Fruit fly (Drosophila melanogaster) whole organism, wandering third instar larva: ENCODE data around the gene DIP-delta.

Source experiments
- CG9705 ChIP-seq: fragments of 200-800 bp; sonication (Bioruptor generic); optimal IDR thresholded peaks from 2 replicates; lab custom pipeline; 2018; ENCODE audit warnings: missing biosample characterization, mild to moderate bottlenecking, missing genetic modification characterization
- Dfd ChIP-seq: fragments of >200 bp; optimal IDR thresholded peaks from 2 replicates; lab custom pipeline; 2017; ENCODE audit warnings: missing biosample characterization, missing genetic modification characterization
- Dif ChIP-seq: fragments of 200-275, 200-300 bp; sonication (Bioruptor generic); optimal IDR thresholded peaks from 2 replicates; lab custom pipeline; 2018; ENCODE audit warnings: missing biosample characterization, missing genetic modification characterization; ENCODE audit not compliant: partially characterized antibody
- Myc ChIP-seq: fragments of >200 bp; optimal IDR thresholded peaks from 2 replicates; lab custom pipeline; 2017
- Rel ChIP-seq, 2 experiments: fragments of 200-800 bp; sonication (Bioruptor generic) in 1 of 2; optimal IDR thresholded peaks; 2 replicates in 1 of 2; 3 replicates in 1 of 2; lab custom pipeline; 2016 to 2019; ENCODE audit warnings: mild to moderate bottlenecking in 2 of 2, missing biosample characterization in 2 of 2, missing genetic modification characterization in 2 of 2, moderate library complexity in 1 of 2
- Vsx2 ChIP-seq: fragments of 200-300, 225-300 bp; sonication (Bioruptor generic); optimal IDR thresholded peaks from 2 replicates; lab custom pipeline; 2018; ENCODE audit warnings: missing biosample characterization, missing genetic modification characterization; ENCODE audit not compliant: partially characterized antibody

The DIP-delta gene

DNA sequence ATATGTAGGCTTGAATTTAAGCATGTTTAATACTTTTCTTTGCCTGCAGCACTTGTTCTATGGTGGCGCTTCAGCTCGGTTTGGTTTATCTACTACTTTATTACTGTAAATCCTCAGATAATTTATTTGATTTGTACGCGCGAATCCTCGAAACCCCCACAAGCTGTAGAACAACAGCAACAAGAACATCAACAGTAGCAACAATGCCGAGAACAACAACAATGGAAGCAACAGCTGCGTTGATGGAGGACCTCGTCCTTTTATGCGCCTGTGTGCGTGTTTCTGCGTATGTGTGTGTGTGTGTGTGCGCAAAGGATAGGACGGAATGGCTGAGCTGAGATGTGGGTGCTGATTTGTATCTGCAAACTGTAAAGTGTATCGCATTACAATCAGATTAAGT, 23.9 kb downstream of the DIP-delta start:
- TF ChIP-seq Dif (no peak), Dfd (GFP tag; lab: Kevin White, UChicago) (peak; percentile 32)

DNA sequence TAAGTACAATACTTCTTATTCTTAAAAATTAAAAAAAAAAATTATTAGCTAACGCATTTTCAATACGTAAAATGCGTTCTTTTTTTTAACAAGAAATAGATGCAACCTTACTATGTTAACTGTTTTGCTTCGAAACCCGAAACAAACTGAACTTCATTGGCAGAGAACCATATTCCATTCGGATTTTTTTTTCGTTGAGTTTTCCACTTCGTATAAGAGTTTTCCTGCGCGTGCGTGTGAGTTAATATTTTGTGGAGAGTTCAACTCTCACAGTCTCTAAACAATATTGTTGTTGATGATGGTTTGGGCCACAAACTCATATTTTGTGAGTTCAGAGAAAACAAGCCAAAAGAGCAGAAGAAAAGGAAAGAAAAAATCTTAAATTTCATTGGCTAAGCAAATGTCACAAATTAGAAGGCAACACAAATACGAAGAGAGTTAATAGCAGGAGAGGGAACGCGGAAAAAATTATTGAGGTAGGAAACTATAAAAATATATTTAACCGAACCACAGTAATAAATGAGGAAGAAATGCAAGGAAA, 28.7 kb downstream of the DIP-delta start:
- TF ChIP-seq Vsx2 (GFP tag; lab: Kevin White, UChicago) = peak; percentile 16
- no peak for TF ChIP-seq Rel (GFP tag; optimal IDR thresholded peaks at IDR 0.05; lab: Kevin White, UChicago)
- no peak for TF ChIP-seq Rel (tag; optimal IDR thresholded peaks at IDR 0.05; lab: Kevin White, UChicago)

DNA sequence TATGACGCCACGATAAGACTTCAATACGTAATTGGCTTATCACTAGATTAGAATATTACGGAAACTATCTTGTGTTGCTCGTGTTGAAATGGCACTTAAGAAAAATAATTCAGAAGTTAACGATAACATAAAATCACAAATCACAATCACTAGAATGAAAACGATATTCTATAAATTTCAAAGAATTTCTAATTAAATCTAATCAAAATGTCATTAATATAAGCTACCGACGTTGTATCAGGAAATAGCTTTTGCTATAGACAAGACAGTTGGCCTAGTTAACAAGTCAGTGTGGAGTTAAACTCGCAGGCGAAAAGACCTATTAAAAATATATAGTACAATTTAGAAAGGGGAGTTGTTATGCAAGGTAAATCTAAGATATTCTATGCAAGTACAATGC, 55.6 kb downstream of the DIP-delta start, which contains the start of gene CG4835:
Gene CG4835, plus strand, starts transcription at position 301 of the 400 bp plus-strand sequence.
- no peak for TF ChIP-seq Myc (lab: Kevin White, UChicago)
- TF ChIP-seq CG9705 (GFP tag; lab: Kevin White, UChicago) = no peak
